Worm (Caenorhabditis elegans): ENCODE results near the gene tmem-24.
A peak's percentile ranks its signal among the peaks of the same experiment; 100 is the strongest.

Gene tmem-24

DNA sequence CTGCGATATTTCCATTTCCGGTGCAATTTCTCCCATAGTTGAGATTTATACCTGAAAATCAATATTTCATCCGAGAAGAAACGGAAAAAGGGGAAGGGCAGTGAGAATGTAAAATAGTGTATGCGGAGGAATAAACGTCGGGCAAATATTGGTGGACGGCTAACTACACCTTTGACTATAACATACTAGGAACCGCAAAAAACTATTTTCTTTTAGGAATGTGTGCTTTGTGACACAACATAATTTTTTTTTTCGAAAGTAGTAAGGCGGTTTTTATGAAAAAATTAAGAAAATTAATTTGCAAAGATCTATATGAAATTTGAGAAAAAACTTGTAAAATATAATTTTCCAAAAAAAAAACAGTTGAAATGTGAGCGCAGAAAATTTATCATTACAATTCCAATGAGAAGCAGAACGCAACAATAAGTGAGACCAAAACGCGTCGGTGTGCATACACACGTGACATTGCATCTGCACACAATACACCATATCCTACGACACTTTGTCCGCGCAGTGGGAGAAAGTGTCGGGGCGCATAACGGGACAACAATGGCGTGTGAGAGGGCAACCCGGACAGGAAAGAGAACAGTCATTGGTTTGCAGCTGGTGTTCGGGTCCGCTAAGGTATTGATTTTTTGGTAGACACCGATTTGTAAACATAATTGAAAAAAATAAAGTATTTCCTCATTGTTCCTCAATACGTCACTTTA lies 5.6 kb upstream of the tmem-24 start, which contains the start of the genes sax-1 and R11G1.2 (continued):
- TF ChIP-seq F10B5.3 (tag; optimal IDR thresholded peaks at IDR 0.05) (no peak), nhr-48 (tag; optimal IDR thresholded peaks at IDR 0.05) (peak; percentile 29), dve-1 (tag; optimal IDR thresholded peaks at IDR 0.05; ENCODE audit: insufficient read depth) (peak; percentile 56), lin-15B (tag; optimal IDR thresholded peaks at IDR 0.05) (no peak), ZK337.2 (GFP tag; IDR thresholded peaks at IDR 0.05) (no peak), ztf-11 (tag; optimal IDR thresholded peaks at IDR 0.05) (no peak), nhr-28 (tag; optimal IDR thresholded peaks at IDR 0.05) (peak; percentile 41), hlh-30 (tag; optimal IDR thresholded peaks at IDR 0.05; ENCODE audit: insufficient read depth) (peak; percentile 97), ama-1 (optimal IDR thresholded peaks at IDR 0.05) (no peak), ceh-82 (tag; optimal IDR thresholded peaks at IDR 0.05) (no peak), tra-1 (GFP tag; IDR thresholded peaks at IDR 0.05) (no peak), mes-2 (tag; optimal IDR thresholded peaks at IDR 0.05; ENCODE audit: poor library complexity, severe bottlenecking) (peak; percentile 73), dmd-8 (GFP tag; IDR thresholded peaks at IDR 0.05) (no peak), snpc-1.2 (GFP tag; IDR thresholded peaks at IDR 0.05) (no peak), T26A8.4 (GFP tag; IDR thresholded peaks at IDR 0.05) (peak; percentile 43; the same call in 1 of the 2 replicates), nhr-77 (tag; optimal IDR thresholded peaks at IDR 0.05) (no peak)

DNA sequence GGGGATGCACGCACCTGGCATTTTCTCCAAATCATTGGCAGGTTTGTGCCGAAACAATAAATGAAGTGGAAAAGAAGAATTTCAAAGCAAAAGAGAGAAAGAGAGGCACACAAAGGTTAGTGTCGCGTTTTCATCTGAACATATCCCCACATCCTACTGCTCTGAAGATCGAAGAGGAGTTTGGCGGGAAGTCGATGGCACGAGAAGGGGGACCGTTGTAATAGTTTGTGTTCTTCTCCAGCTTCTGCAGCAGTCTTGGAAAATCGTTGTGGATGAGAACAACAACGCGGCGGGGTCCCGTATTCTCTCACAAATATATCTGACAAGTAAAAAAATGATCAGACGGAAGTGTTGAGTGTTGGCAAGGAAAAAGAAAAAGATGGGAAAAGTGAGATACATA lies 1.2 kb upstream of the tmem-24 start:
- TF ChIP-seq tra-1 (GFP tag; IDR thresholded peaks at IDR 0.05): no peak
- TF ChIP-seq arid-1 (GFP tag; conservative IDR thresholded peaks at IDR 0.05): no peak
- no peak for TF ChIP-seq lin-38 (GFP tag; IDR thresholded peaks at IDR 0.05)
- no peak for TF ChIP-seq ZK337.2 (GFP tag; IDR thresholded peaks at IDR 0.05)
- no peak for TF ChIP-seq zip-11 (GFP tag; IDR thresholded peaks at IDR 0.05)
- no peak for TF ChIP-seq sdz-12 (GFP tag; optimal IDR thresholded peaks at IDR 0.05)
- TF ChIP-seq hlh-11 (tag; optimal IDR thresholded peaks at IDR 0.05): peak; percentile 19
- no peak for TF ChIP-seq F10B5.3 (tag; optimal IDR thresholded peaks at IDR 0.05)
- TF ChIP-seq daf-16 (GFP tag; optimal IDR thresholded peaks at IDR 0.05): peak in 1 of 2 experiments; percentile 69
- no peak for TF ChIP-seq daf-16 (tag; optimal IDR thresholded peaks at IDR 0.05)

DNA sequence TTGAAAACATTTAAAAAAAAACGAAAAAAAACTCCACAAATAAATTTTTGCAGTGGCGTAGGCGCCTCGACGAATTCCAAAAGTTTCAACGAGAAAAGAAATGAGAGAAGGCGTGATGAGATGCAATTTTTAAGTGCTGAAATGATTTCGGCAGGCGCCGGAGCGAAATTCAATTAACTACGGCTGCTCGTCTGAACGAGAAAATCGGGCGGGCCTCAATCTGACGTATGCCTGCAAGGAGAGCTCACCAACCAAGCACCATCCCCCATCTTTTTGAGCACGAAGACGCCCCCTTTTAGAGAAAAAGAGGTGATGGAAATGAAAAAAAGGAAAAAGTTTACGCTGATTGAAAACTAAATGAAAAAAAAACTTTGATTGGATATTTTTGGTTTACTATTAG lies 9.9 kb downstream of the tmem-24 start:
- TF ChIP-seq daf-16 (GFP tag; optimal IDR thresholded peaks at IDR 0.05) (no peak), daf-16 (tag; optimal IDR thresholded peaks at IDR 0.05) (no peak), dmd-9 (GFP tag; IDR thresholded peaks at IDR 0.05) (no peak), zag-1 (tag; optimal IDR thresholded peaks at IDR 0.05) (no peak)

ce11 chrX:3633654-3634053 lies 11.0 kb downstream of the tmem-24 start, which contains the start of gene gst-11:
Gene gst-11, minus strand, starts transcription at chrX:3633754.
- no peak for TF ChIP-seq nhr-111 (GFP tag; optimal IDR thresholded peaks at IDR 0.05)
- no peak for TF ChIP-seq unc-39 (tag; optimal IDR thresholded peaks at IDR 0.05)
- TF ChIP-seq nhr-11 (tag; optimal IDR thresholded peaks at IDR 0.05): no peak
- no peak for TF ChIP-seq hlh-11 (tag; optimal IDR thresholded peaks at IDR 0.05)
- TF ChIP-seq mxl-3 (GFP tag; optimal IDR thresholded peaks at IDR 0.05): no peak
- no peak for TF ChIP-seq spr-3 (GFP tag; optimal IDR thresholded peaks at IDR 0.05)
- TF ChIP-seq Y75B8A.6 (GFP tag; IDR thresholded peaks at IDR 0.05): no peak
- peak in 1 of 2 experiments; percentile 2 for TF ChIP-seq unc-62 (GFP tag; optimal IDR thresholded peaks at IDR 0.05 in 1 of 2)
- TF ChIP-seq unc-62 (tag; optimal IDR thresholded peaks at IDR 0.05): no peak

DNA sequence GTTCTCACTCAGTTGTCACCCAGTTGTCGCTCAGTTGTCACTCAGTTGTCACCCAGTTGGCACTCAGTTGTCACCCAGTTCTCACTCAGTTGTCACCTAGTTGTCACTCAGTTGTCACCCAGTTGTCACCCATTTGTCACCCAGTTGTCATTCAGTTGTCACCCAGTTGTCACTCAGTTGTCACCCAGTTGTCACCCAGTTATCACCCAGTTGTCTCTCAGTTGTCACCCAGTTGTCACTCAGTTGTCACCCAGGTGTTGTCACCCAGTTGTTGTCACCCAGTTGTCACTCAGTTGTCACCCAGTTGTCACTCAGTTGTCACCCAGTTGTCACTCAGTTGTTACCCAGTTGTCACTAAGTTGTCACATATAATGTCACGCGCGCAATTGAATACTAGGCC lies 13.1 kb downstream of the tmem-24 start:
- TF ChIP-seq zip-2 (tag; optimal IDR thresholded peaks at IDR 0.05) (no peak), ceh-44 (GFP tag; IDR thresholded peaks at IDR 0.05) (peak; percentile 7; the same call in 1 of the 2 replicates), ZK337.2 (GFP tag; IDR thresholded peaks at IDR 0.05) (0 out of 2 replicates have a peak, but pooled peaks have one; percentile 11), saeg-2 (GFP tag; IDR thresholded peaks at IDR 0.05) (0 out of 2 replicates have a peak, but pooled peaks have one; percentile 37), snpc-4 (tag; optimal IDR thresholded peaks at IDR 0.05) (no peak), F37D6.2 (tag; optimal IDR thresholded peaks at IDR 0.05) (no peak), ceh-20 (GFP tag; IDR thresholded peaks at IDR 0.05) (no peak), jun-1 (tag; optimal IDR thresholded peaks at IDR 0.05) (no peak), dmd-9 (GFP tag; IDR thresholded peaks at IDR 0.05) (no peak), D1046.2 (GFP tag; IDR thresholded peaks at IDR 0.05) (peak; percentile 79; the same call in 1 of the 2 replicates), F44E2.7 (GFP tag; IDR thresholded peaks at IDR 0.05) (no peak), lsy-2 (tag; optimal IDR thresholded peaks at IDR 0.05) (no peak), nhr-6 (tag; optimal IDR thresholded peaks at IDR 0.05) (no peak), Y75B8A.6 (GFP tag; IDR thresholded peaks at IDR 0.05) (peak; percentile 77; the same call in 1 of the 2 replicates), spr-1 (tag; optimal IDR thresholded peaks at IDR 0.05) (no peak)
